Worm (Caenorhabditis elegans) whole organism, late embryonic: ENCODE measurements around the gene C06E2.1.

Source experiments
- K02D7.2 ChIP-seq: sonication (generic microtip); optimal IDR thresholded peaks from 2 replicates; lab custom pipeline; 2017; ENCODE audit warnings: mild to moderate bottlenecking, missing genetic modification characterization, missing compliant biosample characterization
- K09A11.1 ChIP-seq: sonication (generic microtip); optimal IDR thresholded peaks from 2 replicates; lab custom pipeline; 2017; ENCODE audit warnings: antibody characterized with exemption, mild to moderate bottlenecking, missing genetic modification characterization, missing compliant biosample characterization; ENCODE audit not compliant: insufficient read depth
- T23F11.4 ChIP-seq: fragments of 200-800 bp; sonication (Bioruptor generic); optimal IDR thresholded peaks from 2 replicates; lab custom pipeline; 2018; ENCODE audit warnings: mild to moderate bottlenecking, missing genetic modification characterization, missing compliant biosample characterization
- ahr-1 ChIP-seq: sonication (generic microtip); optimal IDR thresholded peaks from 2 replicates; lab custom pipeline; 2016; ENCODE audit warnings: missing genetic modification characterization, missing compliant biosample characterization
- ceh-34 ChIP-seq: sonication (generic microtip); optimal IDR thresholded peaks from 2 replicates; lab custom pipeline; 2016; ENCODE audit warnings: mild to moderate bottlenecking, missing genetic modification characterization, missing compliant biosample characterization
- ceh-48 ChIP-seq: sonication (generic microtip); optimal IDR thresholded peaks from 2 replicates; lab custom pipeline; 2016; ENCODE audit warnings: missing genetic modification characterization, inconsistent platforms, missing compliant biosample characterization
- ceh-9 ChIP-seq: sonication (generic microtip); optimal IDR thresholded peaks from 2 replicates; lab custom pipeline; 2016; ENCODE audit warnings: mild to moderate bottlenecking, missing genetic modification characterization, inconsistent platforms, missing compliant biosample characterization
- elt-2 ChIP-seq: sonication (generic microtip); optimal IDR thresholded peaks from 2 replicates; lab custom pipeline; 2016; ENCODE audit warnings: missing genetic modification reagents, missing genetic modification characterization, missing compliant biosample characterization
- fax-1 ChIP-seq: sonication (generic microtip); optimal IDR thresholded peaks from 2 replicates; lab custom pipeline; 2016; ENCODE audit warnings: missing genotype, missing genetic modification characterization, missing compliant biosample characterization
- gmeb-2 ChIP-seq: sonication (generic microtip); optimal IDR thresholded peaks from 2 replicates; lab custom pipeline; 2016; ENCODE audit warnings: missing genetic modification characterization, inconsistent platforms, missing compliant biosample characterization
- nhr-11 ChIP-seq: fragments of 150-350 bp; optimal IDR thresholded peaks from 2 replicates; lab custom pipeline; 2014; ENCODE audit warnings: missing biosample characterization, missing genetic modification characterization
- nhr-232 ChIP-seq: sonication (generic microtip); optimal IDR thresholded peaks from 2 replicates; lab custom pipeline; 2016; ENCODE audit warnings: missing genetic modification characterization, missing compliant biosample characterization
- pag-3 ChIP-seq: sonication (generic microtip); optimal IDR thresholded peaks from 2 replicates; lab custom pipeline; 2016; ENCODE audit warnings: missing compliant biosample characterization, missing genetic modification characterization, borderline replicate concordance
- pax-1 ChIP-seq: fragments of 150-350 bp; optimal IDR thresholded peaks from 2 replicates; lab custom pipeline; 2014; ENCODE audit warnings: missing biosample characterization, missing genetic modification characterization
- pha-2 ChIP-seq: sonication (generic microtip); optimal IDR thresholded peaks from 2 replicates; lab custom pipeline; 2017; ENCODE audit warnings: mild to moderate bottlenecking, missing genetic modification characterization, missing compliant biosample characterization
- pha-4 ChIP-seq: fragments of 150-350 bp; optimal IDR thresholded peaks from 2 replicates; lab custom pipeline; 2018; ENCODE audit warnings: missing biosample characterization, missing genetic modification reagents, missing genetic modification characterization
- rnt-1 ChIP-seq: sonication (generic microtip); optimal IDR thresholded peaks from 2 replicates; lab custom pipeline; 2016; ENCODE audit warnings: missing genetic modification characterization, missing compliant biosample characterization
- unc-86 ChIP-seq: sonication (generic microtip); optimal IDR thresholded peaks from 2 replicates; lab custom pipeline; 2016; ENCODE audit warnings: missing genetic modification characterization, missing compliant biosample characterization
- zip-5 ChIP-seq: sonication (generic microtip); optimal IDR thresholded peaks from 2 replicates; lab custom pipeline; 2016; ENCODE audit warnings: missing genetic modification characterization, missing compliant biosample characterization
- ztf-16 ChIP-seq: sonication (generic microtip); optimal IDR thresholded peaks from 2 replicates; lab custom pipeline; 2017; ENCODE audit warnings: missing genetic modification characterization, missing compliant biosample characterization

Gene C06E2.1

DNA sequence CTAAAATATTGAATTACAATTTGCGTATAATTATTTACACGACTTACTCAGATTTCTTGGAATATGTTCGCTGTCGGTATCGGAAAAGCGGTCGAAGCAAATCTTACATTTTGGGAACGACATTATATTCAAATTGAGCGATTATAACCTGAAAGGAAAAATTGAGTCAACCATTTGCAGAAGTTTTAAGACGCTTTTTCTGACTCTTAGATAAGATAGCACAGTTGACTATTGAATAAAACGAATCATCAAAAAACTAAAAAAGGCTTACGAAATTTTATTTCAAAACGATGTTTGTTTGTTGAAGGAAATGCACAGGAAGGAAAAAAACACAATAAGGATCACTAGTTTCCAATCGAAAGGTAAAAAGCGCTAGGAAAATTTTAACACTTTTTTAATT, 46.3 kb downstream of the C06E2.1 start, which contains the start of gene rcs-1:
rcs-1 (minus strand) TSS at position 176 of the 400 bp plus-strand sequence.
- TF ChIP-seq pag-3 = no peak
- TF ChIP-seq fax-1 (tag; lab: Kevin White, UChicago) = no peak
- TF ChIP-seq zip-5 (tag; lab: Kevin White, UChicago) = no peak
- TF ChIP-seq ceh-9 = no peak
- no peak for TF ChIP-seq pha-2
- no peak for TF ChIP-seq K09A11.1 (tag; lab: Kevin White, UChicago)
- TF ChIP-seq ahr-1 (tag; lab: Kevin White, UChicago) = no peak
- no peak for TF ChIP-seq T23F11.4
- TF ChIP-seq ceh-34 (tag; lab: Kevin White, UChicago) = no peak
- no peak for TF ChIP-seq unc-86 (tag; lab: Kevin White, UChicago)
- TF ChIP-seq pax-1 (tag; lab: Kevin White, UChicago) = no peak
- no peak for TF ChIP-seq gmeb-2 (tag; lab: Kevin White, UChicago)
- no peak for TF ChIP-seq nhr-232 (tag; lab: Kevin White, UChicago)
- no peak for TF ChIP-seq ztf-16 (tag; lab: Kevin White, UChicago)
- no peak for TF ChIP-seq rnt-1 (tag; lab: Kevin White, UChicago)
- TF ChIP-seq ceh-48 (tag; lab: Kevin White, UChicago) = no peak
- no peak for TF ChIP-seq nhr-11 (tag; lab: Kevin White, UChicago)
- TF ChIP-seq pha-4 (tag; lab: Kevin White, UChicago) = no peak
- no peak for TF ChIP-seq K02D7.2

DNA sequence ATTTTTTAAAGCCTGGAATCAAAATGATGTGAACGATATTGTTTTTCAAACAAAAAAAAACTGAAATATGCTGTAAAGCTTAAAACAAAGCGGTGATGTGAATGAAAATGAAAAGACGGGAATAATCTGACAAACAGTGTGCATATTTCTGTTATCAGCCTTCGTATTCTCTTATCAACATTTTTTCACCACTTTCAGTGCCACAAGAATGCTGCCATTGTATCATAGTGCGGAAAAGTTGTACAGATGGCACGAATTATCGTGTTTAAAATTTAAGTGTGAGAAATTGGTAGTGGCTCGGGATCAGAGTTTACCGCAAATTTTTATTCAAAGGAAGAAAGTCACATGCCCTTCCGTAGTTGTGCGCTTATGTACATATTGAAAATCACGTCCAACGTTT, 50.2 kb downstream of the C06E2.1 start, which contains the start of gene ifd-1:
ifd-1 (minus strand) TSS at position 12 of the 400 bp plus-strand sequence.
- TF ChIP-seq elt-2 (tag; lab: Kevin White, UChicago) (peak; percentile 80), ztf-16 (tag; lab: Kevin White, UChicago) (no peak)
